Worm (Caenorhabditis elegans) whole organism, late embryonic: ENCODE results near the gene madf-5.

Experiments used
- C08G9.2 ChIP-seq: sonication (generic microtip); optimal IDR thresholded peaks from 2 replicates; lab custom pipeline; 2016; ENCODE audit warnings: mild to moderate bottlenecking, missing genetic modification characterization, moderate library complexity, missing compliant biosample characterization
- T23F11.4 ChIP-seq: fragments of 200-800 bp; sonication (Bioruptor generic); optimal IDR thresholded peaks from 2 replicates; lab custom pipeline; 2018; ENCODE audit warnings: mild to moderate bottlenecking, missing genetic modification characterization, missing compliant biosample characterization
- ama-1 ChIP-seq: fragments of 150-350 bp; optimal IDR thresholded peaks from 2 replicates; lab custom pipeline; 2014
- ceh-18 ChIP-seq: sonication (generic microtip); optimal IDR thresholded peaks from 2 replicates; lab custom pipeline; 2016; ENCODE audit warnings: missing genetic modification characterization, missing compliant biosample characterization
- ceh-2 ChIP-seq: sonication (generic microtip); optimal IDR thresholded peaks from 2 replicates; lab custom pipeline; 2016; ENCODE audit warnings: missing genotype, missing genetic modification characterization, missing compliant biosample characterization
- ceh-22 ChIP-seq: sonication (generic microtip); optimal IDR thresholded peaks from 2 replicates; lab custom pipeline; 2017; ENCODE audit warnings: missing biosample characterization, missing genetic modification characterization
- ceh-24 ChIP-seq: sonication (generic microtip); optimal IDR thresholded peaks from 2 replicates; lab custom pipeline; 2016; ENCODE audit warnings: mild to moderate bottlenecking, missing genetic modification characterization, missing compliant biosample characterization
- ceh-31 ChIP-seq: sonication (generic microtip); optimal IDR thresholded peaks from 2 replicates; lab custom pipeline; 2016; ENCODE audit warnings: missing genetic modification characterization, missing compliant biosample characterization
- ceh-48 ChIP-seq: sonication (generic microtip); optimal IDR thresholded peaks from 2 replicates; lab custom pipeline; 2016; ENCODE audit warnings: missing genetic modification characterization, inconsistent platforms, missing compliant biosample characterization
- ceh-6 ChIP-seq: fragments of 200-800 bp; sonication (Bioruptor generic); optimal IDR thresholded peaks from 2 replicates; lab custom pipeline; 2018; ENCODE audit warnings: mild to moderate bottlenecking, missing genetic modification characterization, missing compliant biosample characterization
- che-1 ChIP-seq: sonication (generic microtip); optimal IDR thresholded peaks from 2 replicates; lab custom pipeline; 2016; ENCODE audit warnings: mild to moderate bottlenecking, missing genetic modification characterization, missing compliant biosample characterization
- dmd-4 ChIP-seq: sonication (generic microtip); optimal IDR thresholded peaks from 2 replicates; lab custom pipeline; 2016; ENCODE audit warnings: borderline replicate concordance, missing genetic modification characterization, missing compliant biosample characterization
- dve-1 ChIP-seq: sonication (generic microtip); optimal IDR thresholded peaks from 2 replicates; lab custom pipeline; 2017; ENCODE audit warnings: antibody characterized with exemption, mild to moderate bottlenecking, missing genetic modification characterization, missing compliant biosample characterization
- elt-2 ChIP-seq: sonication (generic microtip); optimal IDR thresholded peaks from 2 replicates; lab custom pipeline; 2016; ENCODE audit warnings: missing genetic modification reagents, missing genetic modification characterization, missing compliant biosample characterization
- elt-4 ChIP-seq: sonication (generic microtip); optimal IDR thresholded peaks from 2 replicates; lab custom pipeline; 2016; ENCODE audit warnings: missing genetic modification characterization, missing compliant biosample characterization
- fax-1 ChIP-seq: sonication (generic microtip); optimal IDR thresholded peaks from 2 replicates; lab custom pipeline; 2016; ENCODE audit warnings: missing genotype, missing genetic modification characterization, missing compliant biosample characterization
- gmeb-2 ChIP-seq: sonication (generic microtip); optimal IDR thresholded peaks from 2 replicates; lab custom pipeline; 2016; ENCODE audit warnings: missing genetic modification characterization, inconsistent platforms, missing compliant biosample characterization
- hlh-13 ChIP-seq: fragments of 200-800 bp; sonication (Bioruptor generic); optimal IDR thresholded peaks from 2 replicates; lab custom pipeline; 2018; ENCODE audit warnings: mild to moderate bottlenecking, missing genetic modification characterization, missing compliant biosample characterization
- hlh-15 ChIP-seq: sonication (generic microtip); optimal IDR thresholded peaks from 2 replicates; lab custom pipeline; 2016; ENCODE audit warnings: missing genetic modification characterization, missing compliant biosample characterization
- hlh-30 ChIP-seq: sonication (generic microtip); optimal IDR thresholded peaks from 2 replicates; lab custom pipeline; 2017; ENCODE audit warnings: antibody characterized with exemption, missing genetic modification characterization, missing compliant biosample characterization; ENCODE audit not compliant: insufficient read depth
- hlh-6 ChIP-seq: sonication (generic microtip); optimal IDR thresholded peaks from 2 replicates; lab custom pipeline; 2016; ENCODE audit warnings: missing genotype, missing genetic modification characterization, missing compliant biosample characterization
- lim-6 ChIP-seq: sonication (generic microtip); optimal IDR thresholded peaks from 2 replicates; lab custom pipeline; 2016; ENCODE audit warnings: missing genetic modification characterization, missing compliant biosample characterization
- lin-11 ChIP-seq: fragments of 200-800 bp; sonication (Bioruptor generic); optimal IDR thresholded peaks from 2 replicates; lab custom pipeline; 2018; ENCODE audit warnings: mild to moderate bottlenecking, missing genetic modification characterization, missing compliant biosample characterization
- nhr-11 ChIP-seq: fragments of 150-350 bp; optimal IDR thresholded peaks from 2 replicates; lab custom pipeline; 2014; ENCODE audit warnings: missing biosample characterization, missing genetic modification characterization
- pat-9 ChIP-seq: fragments of 200-800 bp; sonication (Bioruptor generic); optimal IDR thresholded peaks from 2 replicates; lab custom pipeline; 2018; ENCODE audit warnings: mild to moderate bottlenecking, missing genetic modification characterization, moderate library complexity, missing compliant biosample characterization
- pax-1 ChIP-seq: fragments of 150-350 bp; optimal IDR thresholded peaks from 2 replicates; lab custom pipeline; 2014; ENCODE audit warnings: missing biosample characterization, missing genetic modification characterization
- pha-2 ChIP-seq: sonication (generic microtip); optimal IDR thresholded peaks from 2 replicates; lab custom pipeline; 2017; ENCODE audit warnings: mild to moderate bottlenecking, missing genetic modification characterization, missing compliant biosample characterization
- ref-2 ChIP-seq: sonication (generic microtip); optimal IDR thresholded peaks from 2 replicates; lab custom pipeline; 2016; ENCODE audit warnings: missing genetic modification characterization, missing compliant biosample characterization
- sdc-2 ChIP-seq: sonication (generic microtip); optimal IDR thresholded peaks from 2 replicates; lab custom pipeline; 2016; ENCODE audit warnings: missing genotype, missing genetic modification characterization, missing compliant biosample characterization
- sox-4 ChIP-seq: sonication (generic microtip); optimal IDR thresholded peaks from 2 replicates; lab custom pipeline; 2017; ENCODE audit warnings: mild to moderate bottlenecking, missing genetic modification characterization, inconsistent platforms, missing compliant biosample characterization
- syd-9 ChIP-seq: sonication (generic microtip); optimal IDR thresholded peaks from 2 replicates; lab custom pipeline; 2016; ENCODE audit warnings: mild to moderate bottlenecking, missing genetic modification characterization, moderate library complexity, missing compliant biosample characterization
- tbx-7 ChIP-seq: sonication (generic microtip); optimal IDR thresholded peaks from 2 replicates; lab custom pipeline; 2016; ENCODE audit warnings: missing genotype, missing genetic modification characterization, missing compliant biosample characterization
- unc-3 ChIP-seq, 2 experiments: fragments of 200-800 bp in 1 of 2; sonication (Bioruptor generic) in 1 of 2; sonication (generic microtip) in 1 of 2; conservative IDR thresholded peaks in 1 of 2; optimal IDR thresholded peaks in 1 of 2; 2 replicates each; pipeline versions ENCODE4 v1.3.6 to Lab custom; 2016 to 2022; ENCODE audit warnings: missing compliant biosample characterization in 2 of 2, missing genetic modification characterization in 2 of 2, missing genetic modification reagents in 1 of 2
- unc-55 ChIP-seq: sonication (generic microtip); optimal IDR thresholded peaks from 2 replicates; lab custom pipeline; 2017; ENCODE audit warnings: missing biosample characterization, missing genetic modification reagents, missing genetic modification characterization
- zip-5 ChIP-seq: sonication (generic microtip); optimal IDR thresholded peaks from 2 replicates; lab custom pipeline; 2016; ENCODE audit warnings: missing genetic modification characterization, missing compliant biosample characterization
- ztf-16 ChIP-seq: sonication (generic microtip); optimal IDR thresholded peaks from 2 replicates; lab custom pipeline; 2017; ENCODE audit warnings: missing genetic modification characterization, missing compliant biosample characterization

The madf-5 gene

DNA sequence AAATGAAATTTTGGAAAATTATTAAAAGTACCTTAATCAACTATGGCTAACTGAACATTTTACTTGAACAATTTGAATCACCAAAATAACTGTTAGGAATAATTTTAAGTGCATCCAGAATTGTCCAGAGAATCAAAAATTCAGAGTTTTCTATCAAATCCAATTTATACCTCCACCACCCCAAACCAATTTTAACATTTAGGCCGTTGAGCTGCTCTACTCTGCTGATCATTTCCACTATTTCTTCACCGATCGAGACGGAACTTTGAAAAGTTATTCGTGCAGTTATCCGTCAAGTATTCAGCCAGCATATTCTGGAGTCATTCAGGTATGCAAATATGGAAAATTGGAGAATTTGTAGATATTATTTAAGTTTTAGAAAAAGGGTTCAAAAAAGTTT, 35.1 kb downstream of the madf-5 start:
- TF ChIP-seq T23F11.4 (GFP tag; lab: Kevin White, UChicago) (no peak), elt-2 (no peak), ceh-18 (tag; lab: Kevin White, UChicago) (no peak), sdc-2 (tag; lab: Kevin White, UChicago) (no peak), sox-4 (tag; lab: Kevin White, UChicago) (no peak), ceh-31 (tag; lab: Kevin White, UChicago) (no peak), ceh-48 (tag; lab: Kevin White, UChicago) (no peak)

DNA sequence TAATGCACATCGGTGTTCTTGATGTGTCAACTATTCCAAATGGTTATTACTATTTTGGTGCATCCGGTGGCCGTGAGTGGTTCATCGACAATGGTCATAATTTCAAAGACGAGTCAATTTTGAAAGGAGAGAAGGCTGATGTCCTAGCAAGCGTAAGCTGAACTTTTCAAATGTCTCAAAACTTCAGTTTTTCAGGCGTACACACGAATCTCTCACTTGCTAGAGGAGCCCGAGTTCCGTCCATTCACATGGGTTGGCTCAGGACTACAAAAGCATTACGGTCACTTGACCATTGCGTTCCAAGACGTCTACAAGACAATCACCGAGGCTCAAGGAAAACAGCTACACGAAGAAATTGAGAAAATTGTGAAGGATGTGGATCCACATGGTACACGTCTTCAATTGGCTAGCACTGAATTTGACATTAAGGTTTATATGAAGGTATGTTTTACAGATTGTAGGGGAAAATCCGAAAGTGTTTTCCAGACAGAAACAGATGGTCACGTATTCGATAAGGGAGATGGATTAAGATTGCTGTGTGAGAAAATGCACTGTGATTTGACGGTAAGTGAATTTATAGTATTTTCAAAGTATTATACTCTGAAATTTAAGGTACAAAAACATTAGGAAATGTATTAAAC, 36.0 kb downstream of the madf-5 start:
- TF ChIP-seq ama-1 (no peak), gmeb-2 (tag; lab: Kevin White, UChicago) (no peak), dmd-4 (no peak), ref-2 (tag; lab: Kevin White, UChicago) (no peak), dve-1 (tag; lab: Kevin White, UChicago) (no peak), unc-3 (GFP tag; conservative IDR thresholded peaks at IDR 0.05; lab: Robert Waterston, UW) (no peak), unc-3 (tag; optimal IDR thresholded peaks at IDR 0.05; lab: Kevin White, UChicago) (no peak), lim-6 (tag; lab: Kevin White, UChicago) (no peak), tbx-7 (tag; lab: Kevin White, UChicago) (no peak), pat-9 (no peak), ztf-16 (tag; lab: Kevin White, UChicago) (no peak), C08G9.2 (tag; lab: Kevin White, UChicago) (no peak), zip-5 (tag; lab: Kevin White, UChicago) (no peak), fax-1 (tag; lab: Kevin White, UChicago) (no peak), hlh-6 (tag; lab: Kevin White, UChicago) (no peak), hlh-30 (tag; lab: Kevin White, UChicago) (no peak)
- TF ChIP-seq, all 69 proteins: peak for 0

DNA sequence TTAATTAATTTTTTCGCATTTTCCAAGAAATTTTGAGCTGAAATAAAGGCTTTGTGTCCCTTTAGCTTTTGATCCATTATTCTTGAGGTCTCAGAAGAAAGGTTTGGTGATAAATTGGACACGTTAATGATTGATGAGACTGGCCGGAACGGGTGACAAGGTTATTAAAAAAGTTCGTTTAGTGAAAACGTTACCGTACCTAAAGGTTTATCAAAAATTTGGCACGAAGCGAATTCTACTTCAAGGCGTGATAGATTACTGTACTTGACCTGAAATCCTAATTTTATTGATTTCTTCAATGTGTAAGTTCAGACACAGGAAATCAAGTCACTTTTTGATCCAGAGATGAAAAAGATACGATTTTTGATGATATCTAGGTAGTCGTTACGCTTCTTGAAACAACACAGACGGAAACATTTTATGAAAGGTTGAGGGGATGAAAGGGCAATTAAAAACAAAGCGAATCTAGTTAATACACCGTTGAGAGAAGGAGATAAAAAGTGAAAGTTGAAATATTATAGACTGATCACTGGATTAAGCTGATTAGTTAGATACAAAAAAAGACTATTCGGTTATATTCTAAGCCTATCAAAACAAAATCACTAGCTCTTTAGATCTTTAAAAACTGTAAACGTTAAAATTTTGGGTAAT, 37.2 kb downstream of the madf-5 start:
- TF ChIP-seq tbx-7 (tag; lab: Kevin White, UChicago) (no peak), lin-11 (tag; lab: Kevin White, UChicago) (no peak), ceh-6 (GFP tag; lab: Kevin White, UChicago) (no peak), syd-9 (no peak), elt-2 (no peak)

DNA sequence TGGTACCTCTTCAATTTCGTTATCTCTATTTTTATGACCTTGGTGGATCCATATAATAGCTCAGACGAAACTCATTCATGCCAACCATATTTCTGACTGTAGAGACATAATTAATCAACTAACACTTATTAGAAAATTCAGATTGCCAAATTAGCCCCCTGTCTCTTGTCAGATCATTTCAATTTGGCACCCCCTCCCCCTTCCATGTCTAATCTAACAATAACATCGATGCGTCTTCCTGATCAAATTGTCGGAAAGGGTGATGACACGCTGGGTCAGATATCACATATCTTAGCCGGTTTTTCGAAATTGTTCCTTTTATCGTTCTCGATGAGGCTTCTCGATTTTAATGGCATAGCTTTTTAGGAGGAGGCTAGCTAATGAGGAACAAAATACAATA, 37.9 kb downstream of the madf-5 start:
- TF ChIP-seq syd-9 (no peak), fax-1 (tag; lab: Kevin White, UChicago) (no peak), che-1 (tag; lab: Kevin White, UChicago) (no peak), hlh-30 (tag; lab: Kevin White, UChicago) (no peak), hlh-13 (GFP tag; lab: Kevin White, UChicago) (no peak), ceh-22 (tag; lab: Kevin White, UChicago) (no peak), ceh-18 (tag; lab: Kevin White, UChicago) (no peak)

DNA sequence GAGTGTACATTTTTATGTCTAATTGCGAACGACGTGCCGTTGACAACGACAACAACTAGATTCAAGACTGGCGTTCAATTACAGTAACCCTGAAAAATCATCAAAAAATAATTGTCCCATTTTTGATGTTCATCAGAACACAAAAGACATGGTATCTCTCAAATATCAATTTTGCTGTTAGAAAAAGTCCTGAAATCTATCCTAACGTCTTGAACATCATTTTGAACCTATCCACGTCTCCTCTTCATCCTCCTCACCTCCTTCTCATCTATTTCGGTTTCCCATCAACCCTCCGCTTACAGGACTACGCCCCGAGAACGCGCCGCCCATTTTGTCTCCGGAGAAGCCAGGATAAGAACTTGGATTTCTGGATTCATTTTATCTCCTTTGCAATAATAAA, 42.3 kb downstream of the madf-5 start, which contains the start of gene mltn-9:
Gene mltn-9, plus strand, starts transcription at position 301 of the 400 bp plus-strand sequence.
- no peak for TF ChIP-seq nhr-11 (tag; lab: Kevin White, UChicago)
- no peak for TF ChIP-seq ceh-2 (tag; lab: Kevin White, UChicago)
- TF ChIP-seq lin-11 (tag; lab: Kevin White, UChicago), result no peak
- no peak for TF ChIP-seq hlh-15 (tag; lab: Kevin White, UChicago)
- TF ChIP-seq pha-2 (tag; lab: Kevin White, UChicago), result no peak
- TF ChIP-seq elt-4 (tag; lab: Kevin White, UChicago), result no peak
- TF ChIP-seq pax-1, result no peak
- TF ChIP-seq dmd-4, result no peak
- TF ChIP-seq ceh-24 (tag; lab: Kevin White, UChicago), result no peak
- no peak for TF ChIP-seq che-1 (tag; lab: Kevin White, UChicago)
- no peak for TF ChIP-seq ztf-16 (tag; lab: Kevin White, UChicago)
- TF ChIP-seq unc-55 (GFP tag; lab: Kevin White, UChicago), result no peak
- TF ChIP-seq, all 69 proteins: peak for 0
